Fruit fly (Drosophila melanogaster): ENCODE results near the gene CG5916.

CG5916 gene

dm6 chr3R:16186791-16187681, 40.2 kb downstream of the CG5916 start, which contains the start of gene sra (continued):
- TF ChIP-seq slbo (GFP tag; IDR thresholded peaks at IDR 0.05) (peak; percentile 28; the same call in 1 of the 2 replicates), CG1647 (GFP tag; optimal IDR thresholded peaks at IDR 0.05) (peak; percentile 35), CG33213 (GFP tag; optimal IDR thresholded peaks at IDR 0.05) (peak; percentile 66), tio (GFP tag; optimal IDR thresholded peaks at IDR 0.05) (no peak), Ssrp (tag; optimal IDR thresholded peaks at IDR 0.05) (no peak), HmgZ (tag; optimal IDR thresholded peaks at IDR 0.05) (peak; percentile 81), E2f1 (GFP tag; IDR thresholded peaks at IDR 0.05) (no peak), CG2120 (GFP tag; optimal IDR thresholded peaks at IDR 0.05) (peak; percentile 47), CG14860 (GFP tag; IDR thresholded peaks at IDR 0.05; ENCODE audit: partially characterized antibody) (peak; percentile 94), Mrtf (GFP tag; IDR thresholded peaks at IDR 0.05) (no peak), Hsf (GFP tag; optimal IDR thresholded peaks at IDR 0.05) (peak; percentile 45), fd64A (GFP tag; optimal IDR thresholded peaks at IDR 0.05) (no peak), Ada2b (GFP tag; IDR thresholded peaks at IDR 0.05) (no peak), CG6813 (GFP tag; optimal IDR thresholded peaks at IDR 0.05) (no peak), CG7839 (tag; optimal IDR thresholded peaks at IDR 0.05) (peak; percentile 33), CG12236 (GFP tag; optimal IDR thresholded peaks at IDR 0.05) (no peak), CG4854 (GFP tag; optimal IDR thresholded peaks at IDR 0.05) (peak; percentile 40), Jarid2 (GFP tag; optimal IDR thresholded peaks at IDR 0.05) (peak; percentile 98), CG4424 (GFP tag; optimal IDR thresholded peaks at IDR 0.05) (no peak), Deaf1 (tag; optimal IDR thresholded peaks at IDR 0.05) (peak; percentile 23), CG13775 (GFP tag; optimal IDR thresholded peaks at IDR 0.05) (no peak), CG2678 (tag; optimal IDR thresholded peaks at IDR 0.05) (no peak), row (GFP tag; IDR thresholded peaks at IDR 0.05) (peak; percentile 38; the same call in 2 of the 3 replicates), Dref (GFP tag; IDR thresholded peaks at IDR 0.05) (peak; percentile 100), MBD-R2 (GFP tag; IDR thresholded peaks at IDR 0.05) (peak; percentile 94), gt (GFP tag; IDR thresholded peaks at IDR 0.05) (no peak), aop (GFP tag; IDR thresholded peaks at IDR 0.05) (no peak), CG17328 (GFP tag; IDR thresholded peaks at IDR 0.05) (0 out of 2 replicates have a peak, but pooled peaks have one; percentile 40), seq (GFP tag; IDR thresholded peaks at IDR 0.05) (0 out of 2 replicates have a peak, but pooled peaks have one; percentile 16), NfI (GFP tag; optimal IDR thresholded peaks at IDR 0.05) (peak; percentile 38), oc (tag; optimal IDR thresholded peaks at IDR 0.05) (no peak), CkIIα-i1 (GFP tag; IDR thresholded peaks at IDR 0.05) (no peak), Rfx (GFP tag; IDR thresholded peaks at IDR 0.05) (peak; percentile 58), knrl (GFP tag; IDR thresholded peaks at IDR 0.05; ENCODE audit: partially characterized antibody) (peak; percentile 92), Side (GFP tag; optimal IDR thresholded peaks at IDR 0.05) (peak; percentile 47), rib (GFP tag; IDR thresholded peaks at IDR 0.05) (peak; percentile 17; the same call in 1 of the 2 replicates), bcd (GFP tag; optimal IDR thresholded peaks at IDR 0.05) (peak; percentile 1), CG10321 (GFP tag; IDR thresholded peaks at IDR 0.05) (peak; percentile 37; the same call in 1 of the 2 replicates), en (GFP tag; optimal IDR thresholded peaks at IDR 0.05) (no peak), PHDP (tag; optimal IDR thresholded peaks at IDR 0.05) (peak; percentile 35), CG6272 (GFP tag; IDR thresholded peaks at IDR 0.05) (peak; percentile 21; the same call in 1 of the 2 replicates), Sox102F (GFP tag; optimal IDR thresholded peaks at IDR 0.05) (no peak), CoRest (tag; optimal IDR thresholded peaks at IDR 0.05) (peak; percentile 37), CG4730 (GFP tag; IDR thresholded peaks at IDR 0.05) (no peak), chif (GFP tag; optimal IDR thresholded peaks at IDR 0.05) (peak in 1 of 2 experiments; percentile 7), kah (GFP tag; optimal IDR thresholded peaks at IDR 0.05) (no peak), C15 (GFP tag; IDR thresholded peaks at IDR 0.05) (no peak), nmo (GFP tag; optimal IDR thresholded peaks at IDR 0.05) (peak; percentile 54), zfh2 (GFP tag; optimal IDR thresholded peaks at IDR 0.05) (peak; percentile 38)
